Worm (Caenorhabditis elegans): Measurements from ENCODE around the gene C15B12.1.

ce11 chrX:6430510-6430909 is 46.1 kb upstream of the C15B12.1 start, which contains the start of gene ctsa-2:
- TF ChIP-seq W03F9.2 (tag; optimal IDR thresholded peaks at IDR 0.05): no peak
- no peak for TF ChIP-seq him-1 (tag; optimal IDR thresholded peaks at IDR 0.05)
- no peak for TF ChIP-seq dao-5 (tag; optimal IDR thresholded peaks at IDR 0.05)

Data from whole organism, L4/young adult.